Fruit fly (Drosophila melanogaster): ENCODE results near the gene CG33268.

- TF ChIP-seq CG34367 (tag; optimal IDR thresholded peaks at IDR 0.05) = peak; percentile 33
- peak; percentile 26; the same call in 1 of the 2 replicates for TF ChIP-seq CG32121 (GFP tag; IDR thresholded peaks at IDR 0.05)
- TF ChIP-seq rn (GFP tag; IDR thresholded peaks at IDR 0.05) = no peak
- TF ChIP-seq CG12605 (GFP tag; IDR thresholded peaks at IDR 0.05) = peak; percentile 84
- peak; percentile 89 for TF ChIP-seq gl (tag; optimal IDR thresholded peaks at IDR 0.05)
- peak; percentile 21 for TF ChIP-seq CG17806 (tag; optimal IDR thresholded peaks at IDR 0.05)
- peak; percentile 50 for TF ChIP-seq Pif1A (GFP tag; optimal IDR thresholded peaks at IDR 0.05)
These were observed 33.8 kb downstream of the CG33268 start for dm6 chr3L:11557209-11557608.

Measured in whole organism, pupa.